Worm (Caenorhabditis elegans): ENCODE results near the gene srsx-29.
A peak's percentile ranks its signal among the peaks of the same experiment; 100 is the strongest.

srsx-29 gene

DNA sequence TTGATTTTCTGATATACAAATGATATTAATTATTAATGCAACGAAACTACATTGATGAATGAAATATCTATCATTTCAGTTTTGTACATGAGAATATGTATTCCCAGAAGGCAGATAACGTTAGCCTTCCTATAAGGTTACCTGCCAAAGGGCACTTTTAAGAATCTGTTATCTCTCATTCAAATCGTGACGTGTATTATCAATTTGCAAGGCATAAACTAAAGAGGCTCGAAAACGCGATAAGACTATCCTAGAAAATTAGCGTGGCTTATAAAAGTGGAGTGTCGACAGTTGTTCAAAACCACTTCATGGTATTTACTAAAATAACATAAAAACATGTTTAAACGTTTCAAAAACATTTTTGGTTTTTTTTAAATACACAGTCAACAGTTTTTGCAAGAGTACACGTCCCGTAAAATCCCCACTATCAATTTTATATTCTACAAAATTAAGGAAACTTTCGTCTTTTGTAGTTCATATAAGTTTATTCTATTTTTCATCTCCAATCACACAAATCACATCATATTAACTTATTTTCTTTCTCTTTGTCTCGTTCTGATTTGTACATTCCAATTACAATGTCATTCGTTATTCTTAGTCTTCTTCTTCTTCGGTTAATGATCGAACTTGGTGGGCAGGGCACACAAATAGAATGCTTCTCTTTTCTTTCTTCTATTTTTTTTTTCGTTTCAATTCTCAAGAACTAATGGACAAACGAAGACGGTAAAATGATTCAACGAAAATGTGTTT, 29.8 kb upstream of the srsx-29 start, which contains the start of gene C08B6.10:
TSS of gene C08B6.10 (plus strand) at position 700 of the 750 bp plus-strand sequence.
- TF ChIP-seq fos-1 (tag; optimal IDR thresholded peaks at IDR 0.05) (peak; percentile 20), crh-2 (tag; optimal IDR thresholded peaks at IDR 0.05) (no peak)

ce11 chrV:10130195-10130594, 24.6 kb upstream of the srsx-29 start, which contains the start of gene aos-1:
aos-1 (minus strand) TSS chrV:10130295.
- TF ChIP-seq fos-1 (tag; optimal IDR thresholded peaks at IDR 0.05): no peak
- no peak for TF ChIP-seq ztf-11 (tag; optimal IDR thresholded peaks at IDR 0.05)
- no peak for TF ChIP-seq elt-1 (tag; optimal IDR thresholded peaks at IDR 0.05)
- no peak for TF ChIP-seq nhr-11 (tag; optimal IDR thresholded peaks at IDR 0.05)

ce11 chrV:10133277-10133676, 21.5 kb upstream of the srsx-29 start:
- TF ChIP-seq alr-1 (tag; optimal IDR thresholded peaks at IDR 0.05) (no peak), nhr-25 (tag; optimal IDR thresholded peaks at IDR 0.05) (no peak), lin-11 (tag; optimal IDR thresholded peaks at IDR 0.05) (no peak), gmeb-1 (tag; optimal IDR thresholded peaks at IDR 0.05) (no peak)

ce11 chrV:10134077-10134693, 20.6 kb upstream of the srsx-29 start, which contains the start of the genes C08B6.18, wdr-20 and C08B6.8:
C08B6.18 (minus strand) TSS chrV:10134127.
wdr-20 (minus strand) TSS chrV:10134158.
C08B6.8 (plus strand) TSS chrV:10134643.
- TF ChIP-seq crh-2 (tag; optimal IDR thresholded peaks at IDR 0.05) (no peak), lin-13 (GFP tag; optimal IDR thresholded peaks at IDR 0.05) (peak; percentile 47), unc-39 (tag; optimal IDR thresholded peaks at IDR 0.05) (no peak), unc-55 (GFP tag; optimal IDR thresholded peaks at IDR 0.05) (peak; percentile 51), lsy-2 (tag; optimal IDR thresholded peaks at IDR 0.05) (peak in 1 of 2 experiments; percentile 38), peb-1 (tag; optimal IDR thresholded peaks at IDR 0.05) (no peak), snpc-4 (tag; optimal IDR thresholded peaks at IDR 0.05) (peak; percentile 65), C34F6.9 (tag; optimal IDR thresholded peaks at IDR 0.05) (peak; percentile 55), nhr-129 (tag; optimal IDR thresholded peaks at IDR 0.05) (peak; percentile 14)

ce11 chrV:10145653-10146052, 9.1 kb upstream of the srsx-29 start, which contains the start of gene C51E3.9:
C51E3.9 (plus strand) TSS chrV:10145953.
- peak; percentile 31 for TF ChIP-seq nhr-129 (tag; optimal IDR thresholded peaks at IDR 0.05)
- TF ChIP-seq skn-1 (tag; optimal IDR thresholded peaks at IDR 0.05): no peak

DNA sequence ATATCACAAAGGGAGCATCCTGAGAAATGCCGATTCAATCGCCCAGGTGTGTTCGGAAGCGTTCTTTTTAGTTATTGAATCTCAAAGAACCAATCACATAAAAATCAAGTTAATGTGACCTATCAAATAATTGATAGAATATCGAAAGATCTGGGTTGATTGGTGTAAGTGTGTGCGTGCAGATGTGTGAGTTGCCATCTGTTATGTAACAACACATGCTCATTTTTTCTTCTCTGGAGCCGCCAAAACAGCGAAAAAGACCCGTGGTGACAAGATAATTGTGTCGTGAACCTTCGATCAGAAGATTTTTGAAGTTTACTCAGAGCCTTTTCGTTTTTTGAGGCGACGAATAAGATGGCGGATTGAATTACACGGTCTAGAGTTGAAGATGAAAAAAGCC, 8.0 kb upstream of the srsx-29 start:
- no peak for TF ChIP-seq nhr-77 (tag; optimal IDR thresholded peaks at IDR 0.05)
- TF ChIP-seq F13H6.1 (tag; optimal IDR thresholded peaks at IDR 0.05): peak; percentile 56
- no peak for TF ChIP-seq egl-27 (tag; optimal IDR thresholded peaks at IDR 0.05)
- TF ChIP-seq nhr-129 (tag; optimal IDR thresholded peaks at IDR 0.05): peak; percentile 71
- no peak for TF ChIP-seq nhr-6 (tag; optimal IDR thresholded peaks at IDR 0.05)
- no peak for TF ChIP-seq ztf-1 (GFP tag; conservative IDR thresholded peaks at IDR 0.05)
- TF ChIP-seq unc-62 (GFP tag; optimal IDR thresholded peaks at IDR 0.05): no peak
- no peak for TF ChIP-seq nhr-11 (tag; optimal IDR thresholded peaks at IDR 0.05)
- TF ChIP-seq C34F6.9 (tag; optimal IDR thresholded peaks at IDR 0.05): peak; percentile 37
- peak in 1 of 2 experiments; percentile 12 for TF ChIP-seq lsy-2 (tag; optimal IDR thresholded peaks at IDR 0.05)
- TF ChIP-seq nhr-21 (tag; optimal IDR thresholded peaks at IDR 0.05): no peak
- TF ChIP-seq blmp-1 (tag; optimal IDR thresholded peaks at IDR 0.05; ENCODE audit: insufficient read depth): no peak
- no peak for TF ChIP-seq ceh-82 (tag; optimal IDR thresholded peaks at IDR 0.05)
- no peak for TF ChIP-seq R02D3.7 (tag; optimal IDR thresholded peaks at IDR 0.05)
- TF ChIP-seq sma-9 (GFP tag; optimal IDR thresholded peaks at IDR 0.05): peak; percentile 40
- no peak for TF ChIP-seq sma-9 (tag; optimal IDR thresholded peaks at IDR 0.05)
- no peak for TF ChIP-seq nhr-25 (tag; optimal IDR thresholded peaks at IDR 0.05)
- TF ChIP-seq lin-11 (tag; optimal IDR thresholded peaks at IDR 0.05): no peak
- TF ChIP-seq sem-4 (tag; optimal IDR thresholded peaks at IDR 0.05): peak; percentile 35
- TF ChIP-seq ztf-4 (tag; optimal IDR thresholded peaks at IDR 0.05): no peak

Measured in whole organism, L2 larva.